Worm (Caenorhabditis elegans): ENCODE results near the gene Y62H9A.14.

Y62H9A.14 gene

ce11 chrX:11924158-11924557 is 3.1 kb downstream of the Y62H9A.14 start, which contains the start of gene F55G7.1 (continued):
- TF ChIP-seq efl-1 (optimal IDR thresholded peaks at IDR 0.05) (peak; percentile 34 to 37), efl-1 (GFP tag; optimal IDR thresholded peaks at IDR 0.05 in 1 of 2) (peak in 1 of 2 experiments; percentile 72), lin-15B (tag; optimal IDR thresholded peaks at IDR 0.05) (no peak), snu-23 (GFP tag; optimal IDR thresholded peaks at IDR 0.05) (peak; percentile 79), ceh-82 (tag; optimal IDR thresholded peaks at IDR 0.05) (peak in 2 of 3 experiments; percentile 17 to 54), unc-86 (tag; optimal IDR thresholded peaks at IDR 0.05) (no peak), snpc-4 (tag; optimal IDR thresholded peaks at IDR 0.05) (no peak)

- TF ChIP-seq unc-86 (tag; optimal IDR thresholded peaks at IDR 0.05), result no peak
- TF ChIP-seq ceh-63 (GFP tag; optimal IDR thresholded peaks at IDR 0.05), result no peak
- no peak for TF ChIP-seq grh-1 (GFP tag; IDR thresholded peaks at IDR 0.05)
- no peak for TF ChIP-seq nhr-77 (tag; optimal IDR thresholded peaks at IDR 0.05)
- TF ChIP-seq elt-3 (tag; optimal IDR thresholded peaks at IDR 0.05), result no peak
- TF ChIP-seq fos-1 (tag; optimal IDR thresholded peaks at IDR 0.05), result no peak
- no peak for TF ChIP-seq tbx-2 (tag; optimal IDR thresholded peaks at IDR 0.05)
Observed at ce11 chrX:11925243-11925642, 4.2 kb downstream of the Y62H9A.14 start.

ce11 chrX:11927585-11927984 is 6.6 kb downstream of the Y62H9A.14 start, which contains the start of gene F55G7.4:
TSS of gene F55G7.4 (plus strand) at chrX:11927885.
- TF ChIP-seq efl-1 (optimal IDR thresholded peaks at IDR 0.05) (no peak), efl-1 (GFP tag; optimal IDR thresholded peaks at IDR 0.05 in 1 of 2) (no peak), Y116A8C.19 (tag; optimal IDR thresholded peaks at IDR 0.05; ENCODE audit: borderline replicate concordance) (no peak), hlh-17 (GFP tag; optimal IDR thresholded peaks at IDR 0.05; ENCODE audit: borderline replicate concordance) (no peak), alr-1 (tag; optimal IDR thresholded peaks at IDR 0.05; ENCODE audit: borderline replicate concordance) (no peak), nhr-11 (tag; optimal IDR thresholded peaks at IDR 0.05) (no peak), tlp-1 (tag; optimal IDR thresholded peaks at IDR 0.05) (no peak)

ce11 chrX:11931559-11931958 is 10.5 kb downstream of the Y62H9A.14 start, which contains the start of gene dot-1.4:
TSS of gene dot-1.4 (minus strand) at chrX:11931659.
- TF ChIP-seq fkh-4 (tag; optimal IDR thresholded peaks at IDR 0.05; ENCODE audit: borderline replicate concordance) (no peak), tbx-2 (tag; optimal IDR thresholded peaks at IDR 0.05) (no peak), nhr-77 (tag; optimal IDR thresholded peaks at IDR 0.05) (no peak), pag-3 (tag; optimal IDR thresholded peaks at IDR 0.05; ENCODE audit: borderline replicate concordance, insufficient read depth) (no peak), blmp-1 (tag; optimal IDR thresholded peaks at IDR 0.05) (no peak)

ce11 chrX:11933547-11933946 is 12.5 kb downstream of the Y62H9A.14 start:
- TF ChIP-seq pqm-1 (tag; optimal IDR thresholded peaks at IDR 0.05) (no peak), sox-4 (tag; optimal IDR thresholded peaks at IDR 0.05) (no peak), zag-1 (tag; optimal IDR thresholded peaks at IDR 0.05) (no peak), nhr-77 (tag; optimal IDR thresholded peaks at IDR 0.05) (no peak), aly-2 (tag; optimal IDR thresholded peaks at IDR 0.05) (no peak), skn-1 (tag; optimal IDR thresholded peaks at IDR 0.05) (no peak)

DNA sequence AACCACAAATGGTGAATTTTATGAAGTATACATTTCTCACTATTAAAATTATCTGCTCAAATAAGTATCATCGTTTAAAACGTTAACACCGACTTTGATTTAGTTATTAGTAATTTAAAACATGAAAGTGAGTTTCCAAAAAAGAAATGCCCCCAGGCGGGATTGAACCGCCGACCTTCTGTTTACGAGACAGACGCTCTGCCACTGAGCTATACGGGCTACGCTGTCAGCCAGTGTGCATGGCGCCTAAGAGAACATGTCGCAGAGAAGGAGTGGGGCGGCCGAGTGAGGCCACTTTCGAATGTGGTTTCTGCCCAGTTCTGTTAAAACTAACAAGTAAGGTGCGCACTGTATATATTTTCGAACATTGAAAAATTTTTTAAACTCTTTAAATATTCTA is 13.9 kb downstream of the Y62H9A.14 start:
- TF ChIP-seq rnt-1 (tag; optimal IDR thresholded peaks at IDR 0.05), result peak; percentile 67
- TF ChIP-seq unc-62 (GFP tag; optimal IDR thresholded peaks at IDR 0.05), result no peak
- no peak for TF ChIP-seq nhr-84 (tag; optimal IDR thresholded peaks at IDR 0.05)
- no peak for TF ChIP-seq lin-15B (tag; optimal IDR thresholded peaks at IDR 0.05)
- peak; percentile 49; the same call in 1 of the 2 replicates for TF ChIP-seq ceh-88 (GFP tag; IDR thresholded peaks at IDR 0.05)
- no peak for TF ChIP-seq ces-1 (GFP tag; optimal IDR thresholded peaks at IDR 0.05)
- peak; percentile 43 for TF ChIP-seq tbx-2 (tag; optimal IDR thresholded peaks at IDR 0.05)
- no peak for TF ChIP-seq lin-13 (GFP tag; optimal IDR thresholded peaks at IDR 0.05)
- TF ChIP-seq mef-2 (tag; optimal IDR thresholded peaks at IDR 0.05), result no peak
- no peak for TF ChIP-seq alr-1 (tag; optimal IDR thresholded peaks at IDR 0.05; ENCODE audit: borderline replicate concordance)
- no peak for TF ChIP-seq pax-3 (tag; optimal IDR thresholded peaks at IDR 0.05)
- TF ChIP-seq dpl-1 (GFP tag; optimal IDR thresholded peaks at IDR 0.05), result no peak
- peak; percentile 58 to 69 (median 63) for TF ChIP-seq ceh-82 (tag; optimal IDR thresholded peaks at IDR 0.05)
- TF ChIP-seq egl-13 (tag; optimal IDR thresholded peaks at IDR 0.05), result peak; percentile 6
- TF ChIP-seq ama-1 (optimal IDR thresholded peaks at IDR 0.05), result no peak
- TF ChIP-seq ceh-63 (GFP tag; optimal IDR thresholded peaks at IDR 0.05), result no peak
- TF ChIP-seq tlp-1 (tag; optimal IDR thresholded peaks at IDR 0.05), result no peak
- TF ChIP-seq elt-2 (tag; optimal IDR thresholded peaks at IDR 0.05), result peak; percentile 18
- TF ChIP-seq hlh-17 (GFP tag; optimal IDR thresholded peaks at IDR 0.05; ENCODE audit: borderline replicate concordance), result no peak
- TF ChIP-seq nhr-47 (tag; optimal IDR thresholded peaks at IDR 0.05), result peak; percentile 78
- TF ChIP-seq unc-86 (tag; optimal IDR thresholded peaks at IDR 0.05), result peak; percentile 36
- no peak for TF ChIP-seq vab-15 (tag; optimal IDR thresholded peaks at IDR 0.05)
- no peak for TF ChIP-seq C34B4.2 (tag; optimal IDR thresholded peaks at IDR 0.05)
- TF ChIP-seq mab-9 (GFP tag; IDR thresholded peaks at IDR 0.05), result no peak
- TF ChIP-seq pqm-1 (tag; optimal IDR thresholded peaks at IDR 0.05), result no peak

All from whole organism, L1 larva.